Fruit fly (Drosophila melanogaster) whole organism, prepupa: ENCODE measurements around the gene CG33230.

Experiments
- CG10631 ChIP-seq: fragments of 200-800 bp; sonication (Bioruptor generic); optimal IDR thresholded peaks from 2 replicates; lab custom pipeline; 2016; ENCODE audit warnings: missing biosample characterization, missing genetic modification characterization
- CG10669 ChIP-seq: fragments of 200-800 bp; sonication (Bioruptor generic); optimal IDR thresholded peaks from 3 replicates; lab custom pipeline; 2018; ENCODE audit warnings: missing biosample characterization, mild to moderate bottlenecking, missing genetic modification characterization, moderate library complexity
- CG11294 ChIP-seq: fragments of 200-800 bp; sonication (Bioruptor generic); IDR thresholded peaks from 2 replicates; pipeline ENCODE4 v1.3.6; 2022; ENCODE audit warnings: missing biosample characterization, missing genetic modification characterization
- CG15336 ChIP-seq: fragments of 200-800 bp; sonication (Bioruptor generic); IDR thresholded peaks from 2 replicates; pipeline ENCODE4 v1.3.6; 2022; ENCODE audit warnings: missing biosample characterization, missing genetic modification characterization
- CG1621 ChIP-seq: fragments of 200-800 bp; sonication (Bioruptor generic); optimal IDR thresholded peaks from 3 replicates; lab custom pipeline; 2018; ENCODE audit warnings: missing biosample characterization, mild to moderate bottlenecking, missing genetic modification characterization
- CG3032 ChIP-seq: fragments of 200-800 bp; optimal IDR thresholded peaks from 2 replicates; lab custom pipeline; 2019; ENCODE audit warnings: missing biosample characterization, mild to moderate bottlenecking, missing genetic modification characterization, moderate library complexity
- CG32006 ChIP-seq: fragments of 200-800 bp; sonication (Bioruptor generic); optimal IDR thresholded peaks from 3 replicates; lab custom pipeline; 2017; ENCODE audit warnings: missing biosample characterization, mild to moderate bottlenecking, missing genetic modification characterization
- CG34406 ChIP-seq: fragments of 200-800 bp; sonication (Bioruptor generic); optimal IDR thresholded peaks from 3 replicates; lab custom pipeline; 2016; ENCODE audit warnings: missing biosample characterization, missing genetic modification characterization
- CG3919 ChIP-seq: fragments of 200-800 bp; sonication (Bioruptor generic); optimal IDR thresholded peaks from 3 replicates; lab custom pipeline; 2016; ENCODE audit warnings: missing biosample characterization, missing genetic modification characterization
- CG6792 ChIP-seq: fragments of 200-800 bp; sonication (Bioruptor generic); optimal IDR thresholded peaks from 3 replicates; lab custom pipeline; 2016; ENCODE audit warnings: missing biosample characterization, missing genetic modification characterization
- CG6808 ChIP-seq: fragments of 200-800 bp; sonication (Bioruptor generic); optimal IDR thresholded peaks from 3 replicates; lab custom pipeline; 2017; ENCODE audit warnings: missing biosample characterization, missing genetic modification characterization, mild to moderate bottlenecking, moderate library complexity, missing genetic modification reagents
- CG6854 ChIP-seq: fragments of 200-800 bp; sonication (Bioruptor generic); optimal IDR thresholded peaks from 2 replicates; lab custom pipeline; 2017; ENCODE audit warnings: missing biosample characterization, mild to moderate bottlenecking, missing genetic modification characterization
- CG7368 ChIP-seq: fragments of 200-800 bp; sonication (Bioruptor generic); optimal IDR thresholded peaks from 3 replicates; lab custom pipeline; 2016; ENCODE audit warnings: missing biosample characterization, missing genetic modification characterization
- CG8119 ChIP-seq: fragments of 200-800 bp; sonication (Bioruptor generic); IDR thresholded peaks from 3 replicates; pipeline ENCODE4 v1.3.6; 2022; ENCODE audit warnings: missing biosample characterization, missing genetic modification characterization
- CG8319 ChIP-seq: fragments of 200-800 bp; sonication (Bioruptor generic); optimal IDR thresholded peaks from 3 replicates; lab custom pipeline; 2016; ENCODE audit warnings: missing biosample characterization, missing genetic modification characterization
- CG8632 ChIP-seq: fragments of 200-800 bp; sonication (Bioruptor generic); optimal IDR thresholded peaks from 3 replicates; lab custom pipeline; 2016; ENCODE audit warnings: missing biosample characterization, missing genetic modification characterization
- Eip78C ChIP-seq: fragments of 200-800 bp; sonication (Bioruptor generic); peaks from one replicate; lab custom pipeline; 2016; ENCODE audit warnings: missing biosample characterization, missing genetic modification characterization
- Eip93F ChIP-seq: fragments of 200-800 bp; sonication (Bioruptor generic); optimal IDR thresholded peaks from 2 replicates; lab custom pipeline; 2016; ENCODE audit warnings: missing biosample characterization, mild to moderate bottlenecking, missing genetic modification characterization
- Ets21C ChIP-seq: fragments of 200-800 bp; sonication (Bioruptor generic); optimal IDR thresholded peaks from 3 replicates; lab custom pipeline; 2016; ENCODE audit warnings: missing biosample characterization, missing genetic modification characterization
- Ets96B ChIP-seq: fragments of 200-800 bp; optimal IDR thresholded peaks from 2 replicates; lab custom pipeline; 2019; ENCODE audit warnings: missing biosample characterization, mild to moderate bottlenecking, missing genetic modification characterization, moderate library complexity
- Gug ChIP-seq: fragments of 200-800 bp; sonication (Bioruptor generic); IDR thresholded peaks from 2 replicates; pipeline ENCODE4 v1.3.6; 2022; ENCODE audit warnings: missing biosample characterization, missing genetic modification characterization
- Hr38 ChIP-seq: sonication (Bioruptor generic); optimal IDR thresholded peaks from 2 replicates; lab custom pipeline; 2016; ENCODE audit warnings: missing biosample characterization, missing genetic modification characterization
- Hr39 ChIP-seq: fragments of 200-800 bp; sonication (Bioruptor generic); optimal IDR thresholded peaks from 2 replicates; lab custom pipeline; 2016; ENCODE audit warnings: missing biosample characterization, missing genetic modification characterization
- Hr4 ChIP-seq: fragments of 200-800 bp; sonication (Bioruptor generic); optimal IDR thresholded peaks from 3 replicates; lab custom pipeline; 2016; ENCODE audit warnings: missing biosample characterization, missing genetic modification characterization
- Lpt ChIP-seq: fragments of 200-800 bp; sonication (Bioruptor generic); optimal IDR thresholded peaks from 3 replicates; lab custom pipeline; 2016; ENCODE audit warnings: missing biosample characterization, missing genetic modification characterization
- Sox102F ChIP-seq: fragments of 200-800 bp; sonication (Bioruptor generic); optimal IDR thresholded peaks from 2 replicates; lab custom pipeline; 2016; ENCODE audit warnings: missing biosample characterization, mild to moderate bottlenecking, missing genetic modification characterization
- Sox14 ChIP-seq: fragments of 200-800 bp; sonication (Bioruptor generic); optimal IDR thresholded peaks from 3 replicates; lab custom pipeline; 2016; ENCODE audit warnings: missing biosample characterization, missing genetic modification characterization
- achi ChIP-seq: fragments of 200-800 bp; sonication (Bioruptor generic); optimal IDR thresholded peaks from 3 replicates; lab custom pipeline; 2016; ENCODE audit warnings: missing biosample characterization, missing genetic modification characterization
- acj6 ChIP-seq: fragments of 200-800 bp; sonication (Bioruptor generic); optimal IDR thresholded peaks from 3 replicates; lab custom pipeline; 2016; ENCODE audit warnings: missing biosample characterization, missing genetic modification characterization
- cyc ChIP-seq: fragments of 200-800 bp; sonication (Bioruptor generic); optimal IDR thresholded peaks from 3 replicates; lab custom pipeline; 2016; ENCODE audit warnings: missing biosample characterization, missing genetic modification characterization
- dac ChIP-seq: fragments of 200-800 bp; sonication (Bioruptor generic); optimal IDR thresholded peaks from 2 replicates; lab custom pipeline; 2017; ENCODE audit warnings: missing biosample characterization, mild to moderate bottlenecking, missing genetic modification characterization
- dsx ChIP-seq: fragments of 200-800 bp; optimal IDR thresholded peaks from 3 replicates; lab custom pipeline; 2019; ENCODE audit warnings: missing biosample characterization, mild to moderate bottlenecking, missing genetic modification characterization, moderate library complexity; ENCODE audit not compliant: poor library complexity, severe bottlenecking
- eg ChIP-seq: fragments of 200-800 bp; sonication (Bioruptor generic); IDR thresholded peaks from 3 replicates; pipeline ENCODE4 v1.3.6; 2022; ENCODE audit warnings: missing biosample characterization, missing genetic modification characterization
- esn ChIP-seq: fragments of 200-800 bp; sonication (Bioruptor generic); optimal IDR thresholded peaks from 2 replicates; lab custom pipeline; 2016; ENCODE audit warnings: missing biosample characterization, mild to moderate bottlenecking, missing genetic modification characterization, moderate library complexity
- fd85E ChIP-seq: fragments of 200-800 bp; sonication (Bioruptor generic); optimal IDR thresholded peaks from 3 replicates; lab custom pipeline; 2016; ENCODE audit warnings: missing biosample characterization, missing genetic modification characterization
- lz ChIP-seq: fragments of 200-800 bp; sonication (Bioruptor generic); optimal IDR thresholded peaks from 3 replicates; lab custom pipeline; 2016; ENCODE audit warnings: missing biosample characterization, missing genetic modification characterization
- pdm3 ChIP-seq: fragments of 200-800 bp; sonication (Bioruptor generic); optimal IDR thresholded peaks from 3 replicates; lab custom pipeline; 2016; ENCODE audit warnings: missing biosample characterization, missing genetic modification characterization
- salr ChIP-seq, 2 experiments: fragments of 200-800 bp; sonication (Bioruptor generic); optimal IDR thresholded peaks; 3 replicates each; lab custom pipeline; 2016 to 2018; ENCODE audit warnings: missing biosample characterization in 2 of 2, missing genetic modification characterization in 2 of 2, mild to moderate bottlenecking in 1 of 2
- spab ChIP-seq: fragments of 200-800 bp; sonication (Bioruptor generic); optimal IDR thresholded peaks from 2 replicates; lab custom pipeline; 2017; ENCODE audit warnings: missing biosample characterization, mild to moderate bottlenecking, missing genetic modification characterization, missing genetic modification reagents
- ss ChIP-seq, 2 experiments: fragments of 200-800 bp; sonication (Bioruptor generic); optimal IDR thresholded peaks; 2 replicates in 1 of 2; 3 replicates in 1 of 2; lab custom pipeline; 2017 to 2018; ENCODE audit warnings: mild to moderate bottlenecking in 2 of 2, missing biosample characterization in 2 of 2, missing genetic modification characterization in 2 of 2, moderate library complexity in 1 of 2
- svp ChIP-seq: fragments of 200-800 bp; sonication (Bioruptor generic); peaks from one replicate; lab custom pipeline; 2016; ENCODE audit warnings: missing biosample characterization, missing genetic modification characterization
- topi ChIP-seq: fragments of 200-800 bp; sonication (Bioruptor generic); optimal IDR thresholded peaks from 3 replicates; lab custom pipeline; 2016; ENCODE audit warnings: missing biosample characterization, missing genetic modification characterization

The CG33230 gene

DNA sequence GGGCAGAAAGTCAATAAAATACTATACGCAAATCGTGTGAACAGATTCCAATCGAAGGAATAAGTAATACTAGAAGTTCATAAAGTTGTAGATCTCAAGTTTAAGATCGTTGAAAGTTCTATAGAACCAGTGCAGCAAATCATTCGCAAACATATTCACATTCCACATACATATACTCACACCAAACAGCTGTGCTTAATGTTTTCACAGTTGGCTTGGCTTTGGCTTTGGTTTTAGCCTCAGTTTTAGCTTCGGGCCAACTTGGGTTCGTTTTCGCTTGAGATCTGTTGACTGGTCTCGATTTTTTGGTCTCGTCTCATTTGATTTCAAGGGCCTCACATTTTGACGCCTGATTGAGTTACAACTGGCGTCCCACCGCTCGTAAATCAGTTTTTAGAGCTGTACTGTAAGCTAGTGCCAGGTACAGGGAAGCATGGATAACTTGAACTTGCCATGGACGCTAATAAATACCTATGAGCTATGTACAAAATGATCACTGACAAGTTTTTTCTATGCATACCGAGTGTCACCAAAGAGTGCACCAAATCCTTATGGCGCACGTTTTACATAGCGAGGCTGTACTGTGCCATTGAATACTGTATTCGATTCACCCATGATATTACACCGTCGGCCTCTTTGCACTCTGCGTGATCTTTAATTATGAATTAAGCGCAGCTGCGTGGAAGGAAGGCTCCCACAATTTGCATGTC is 30.9 kb upstream of the CG33230 start (continued):
- TF ChIP-seq ss (GFP tag; optimal IDR thresholded peaks at IDR 0.05; lab: Kevin White, UChicago) (peak; percentile 69 to 89), Gug (GFP tag; lab: Robert Waterston, UW) (peak; percentile 40; the same call in 1 of the 2 replicates), spab (peak; percentile 79), CG15336 (peak; percentile 66), lz (GFP tag; lab: Kevin White, UChicago) (peak; percentile 85), Lpt (GFP tag; lab: Kevin White, UChicago) (peak; percentile 22), eg (GFP tag; lab: Robert Waterston, UW) (peak; percentile 76), fd85E (GFP tag; lab: Kevin White, UChicago) (no peak), Sox14 (GFP tag; lab: Kevin White, UChicago) (peak; percentile 88), cyc (GFP tag; lab: Kevin White, UChicago) (peak; percentile 86)

- TF ChIP-seq Ets96B (tag; lab: Kevin White, UChicago), result no peak
- no peak for TF ChIP-seq Eip78C
- no peak for TF ChIP-seq CG10669 (GFP tag; lab: Kevin White, UChicago)
- no peak for TF ChIP-seq CG8119 (GFP tag; lab: Robert Waterston, UW)
- TF ChIP-seq dac (GFP tag; lab: Kevin White, UChicago), result no peak
- TF ChIP-seq CG6792 (GFP tag; lab: Kevin White, UChicago), result no peak
- TF ChIP-seq CG1621 (tag; lab: Kevin White, UChicago), result no peak
- TF ChIP-seq CG3919 (GFP tag; lab: Kevin White, UChicago), result no peak
- TF ChIP-seq Sox102F, result no peak
- TF ChIP-seq Ets21C (GFP tag; lab: Kevin White, UChicago), result no peak
- no peak for TF ChIP-seq esn (GFP tag; lab: Kevin White, UChicago)
- no peak for TF ChIP-seq CG11294 (GFP tag; lab: Robert Waterston, UW)
These were observed 28.0 kb upstream of the CG33230 start for dm6 chr3L:1590194-1590593.

DNA sequence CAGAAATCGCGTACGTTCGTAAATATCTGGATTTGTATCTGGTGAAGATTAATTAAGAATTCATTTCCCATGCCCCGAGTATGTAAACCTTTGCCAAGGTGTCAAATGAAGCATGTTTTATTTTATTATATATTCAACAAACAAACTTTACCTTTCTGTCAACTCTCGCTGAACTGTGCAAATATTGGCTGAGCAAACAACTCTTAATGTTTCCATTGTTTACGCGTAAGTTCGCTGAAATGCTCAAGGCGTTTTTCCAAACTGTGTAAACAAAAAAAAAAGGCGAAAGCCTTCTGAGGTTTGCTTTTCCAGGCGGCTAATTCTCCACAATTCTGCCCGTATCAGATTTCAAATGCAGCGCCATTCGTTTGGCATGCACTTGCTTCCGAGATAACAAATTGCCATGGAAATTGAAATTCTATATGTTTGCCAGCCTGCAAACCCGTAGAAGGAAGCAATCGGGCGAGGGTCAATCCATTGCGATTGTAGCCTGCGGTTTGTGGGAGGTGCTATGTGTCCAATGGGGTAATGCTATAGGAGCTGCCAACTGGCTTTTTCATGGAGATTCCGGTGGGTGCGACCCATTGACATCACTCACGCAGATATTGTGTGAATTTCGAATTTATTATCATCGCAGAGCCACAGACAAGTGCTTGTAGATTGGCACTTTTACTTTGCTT is 26.4 kb upstream of the CG33230 start:
- TF ChIP-seq Ets96B (tag; lab: Kevin White, UChicago), result peak; percentile 50
- TF ChIP-seq CG8319 (GFP tag; lab: Kevin White, UChicago), result peak; percentile 73
- no peak for TF ChIP-seq Eip93F (GFP tag; lab: Kevin White, UChicago)
- no peak for TF ChIP-seq CG10631 (GFP tag; lab: Kevin White, UChicago)
- peak; percentile 94 for TF ChIP-seq Eip78C
- TF ChIP-seq CG6854 (GFP tag; lab: Kevin White, UChicago), result peak; percentile 90
- peak; percentile 68 for TF ChIP-seq achi (GFP tag; lab: Kevin White, UChicago)
- peak; percentile 57 for TF ChIP-seq fd85E (GFP tag; lab: Kevin White, UChicago)
- TF ChIP-seq dsx, result peak; percentile 50
- TF ChIP-seq pdm3 (GFP tag; lab: Kevin White, UChicago), result peak; percentile 80
- no peak for TF ChIP-seq Hr38 (GFP tag; lab: Kevin White, UChicago)
- TF ChIP-seq CG3919 (GFP tag; lab: Kevin White, UChicago), result peak; percentile 83
- TF ChIP-seq Hr39 (GFP tag; lab: Kevin White, UChicago), result no peak
- peak; percentile 82 for TF ChIP-seq CG7368
- TF ChIP-seq Lpt (GFP tag; lab: Kevin White, UChicago), result peak; percentile 42
- TF ChIP-seq CG3032 (tag; lab: Kevin White, UChicago), result peak; percentile 71
- peak; percentile 49; the same call in 2 of the 3 replicates for TF ChIP-seq eg (GFP tag; lab: Robert Waterston, UW)
- TF ChIP-seq salr (GFP tag; optimal IDR thresholded peaks at IDR 0.05; lab: Kevin White, UChicago), result peak; percentile 29 to 80
- TF ChIP-seq Hr4 (GFP tag; lab: Kevin White, UChicago), result no peak
- TF ChIP-seq CG11294 (GFP tag; lab: Robert Waterston, UW), result no peak
- TF ChIP-seq CG34406 (GFP tag; lab: Kevin White, UChicago), result peak; percentile 85
- TF ChIP-seq esn (GFP tag; lab: Kevin White, UChicago), result peak; percentile 90
- TF ChIP-seq acj6, result peak; percentile 70
- TF ChIP-seq lz (GFP tag; lab: Kevin White, UChicago), result peak; percentile 74
- peak; percentile 85 for TF ChIP-seq CG8632 (GFP tag; lab: Kevin White, UChicago)
- peak; percentile 76 for TF ChIP-seq topi (GFP tag; lab: Kevin White, UChicago)
- peak; percentile 90 for TF ChIP-seq svp (GFP tag; lab: Kevin White, UChicago)
- TF ChIP-seq CG6792 (GFP tag; lab: Kevin White, UChicago), result peak; percentile 84
- peak; percentile 30 for TF ChIP-seq CG32006 (GFP tag; lab: Kevin White, UChicago)
- TF ChIP-seq CG15336, result 0 out of 2 replicates have a peak, but pooled peaks have one; percentile 19
- peak; percentile 82 for TF ChIP-seq CG6808 (GFP tag; lab: Kevin White, UChicago)
- peak; percentile 50 for TF ChIP-seq Sox14 (GFP tag; lab: Kevin White, UChicago)
- TF ChIP-seq Sox102F, result peak; percentile 89
- peak; percentile 87 for TF ChIP-seq CG1621 (tag; lab: Kevin White, UChicago)
- TF ChIP-seq dac (GFP tag; lab: Kevin White, UChicago), result no peak
- TF ChIP-seq CG8119 (GFP tag; lab: Robert Waterston, UW), result peak; percentile 43; the same call in 1 of the 3 replicates
